Fruit fly (Drosophila melanogaster): ENCODE data around the gene Ir40a.

DNA sequence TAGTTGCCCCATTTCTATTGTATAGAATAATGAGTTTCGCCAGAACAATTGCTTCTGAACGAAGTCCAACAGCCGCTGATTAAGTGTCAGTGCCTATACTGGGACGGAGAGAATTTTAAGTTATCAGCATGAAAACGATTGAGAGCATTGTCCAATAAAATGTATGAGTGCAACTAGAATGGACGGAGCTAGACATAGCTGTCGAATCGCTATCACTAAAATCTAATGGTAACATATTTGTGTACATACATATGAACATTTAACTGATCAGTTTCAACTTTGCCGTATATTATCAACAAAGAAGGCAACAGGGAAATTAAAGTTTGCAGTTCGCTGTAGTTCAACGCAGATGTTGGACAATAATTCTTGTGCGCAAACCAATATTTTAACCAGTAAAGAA is 39.1 kb downstream of the Ir40a start, which contains the start of gene CG3635:
- TF ChIP-seq h (optimal IDR thresholded peaks at IDR 0.05) (no peak), ttk (optimal IDR thresholded peaks at IDR 0.05) (no peak), Sin3A (optimal IDR thresholded peaks at IDR 0.05) (no peak), psq (optimal IDR thresholded peaks at IDR 0.05) (no peak)
